Fruit fly (Drosophila melanogaster) whole organism, embryonic: ENCODE measurements around the gene corolla.

ENCODE experiments used
- ATbp ChIP-seq: fragments of 200-800 bp; sonication (Bioruptor generic); optimal IDR thresholded peaks from 2 replicates; lab custom pipeline; 2017; ENCODE audit warnings: missing biosample characterization, mild to moderate bottlenecking, missing genetic modification characterization, missing genetic modification reagents
- Abd-B ChIP-seq: fragments of 200-800 bp; sonication (Bioruptor generic); optimal IDR thresholded peaks from 2 replicates; lab custom pipeline; 2018; ENCODE audit warnings: missing biosample characterization, mild to moderate bottlenecking, missing genetic modification characterization, moderate library complexity
- CG10979 ChIP-seq: fragments of 200-800 bp; sonication (Bioruptor generic); optimal IDR thresholded peaks from 2 replicates; lab custom pipeline; 2018; ENCODE audit warnings: missing biosample characterization, mild to moderate bottlenecking, missing genetic modification characterization, moderate library complexity
- CG12104 ChIP-seq: fragments of 200-800 bp; sonication (Bioruptor generic); optimal IDR thresholded peaks from 3 replicates; lab custom pipeline; 2016; ENCODE audit warnings: missing biosample characterization, missing genetic modification characterization
- CG13287 ChIP-seq: fragments of 200-800 bp; sonication (Bioruptor generic); IDR thresholded peaks from 2 replicates; pipeline ENCODE4 v1.3.6; 2022; ENCODE audit warnings: missing biosample characterization, missing genetic modification characterization; ENCODE audit not compliant: partially characterized antibody
- CG14667 ChIP-seq: fragments of 200-800 bp; sonication (Bioruptor generic); IDR thresholded peaks from 2 replicates; pipeline ENCODE4 v1.3.6; 2022; ENCODE audit warnings: missing biosample characterization, missing genetic modification characterization
- CG17361 ChIP-seq: fragments of 200-800 bp; sonication (Bioruptor generic); IDR thresholded peaks from 3 replicates; pipeline ENCODE4 v1.3.6; 2022; ENCODE audit warnings: missing biosample characterization, missing genetic modification characterization
- CG2199 ChIP-seq: fragments of 200-800 bp; sonication (Bioruptor generic); IDR thresholded peaks from 3 replicates; pipeline ENCODE4 v1.3.6; 2022; ENCODE audit warnings: missing biosample characterization, missing genetic modification characterization
- CG3163 ChIP-seq: fragments of 200-800 bp; sonication (Bioruptor generic); optimal IDR thresholded peaks from 3 replicates; lab custom pipeline; 2016; ENCODE audit warnings: missing biosample characterization, missing genetic modification characterization
- CG3281 ChIP-seq: fragments of 200-800 bp; sonication (Bioruptor generic); optimal IDR thresholded peaks from 3 replicates; lab custom pipeline; 2017; ENCODE audit warnings: missing biosample characterization, mild to moderate bottlenecking, missing genetic modification characterization
- CG34224 ChIP-seq: fragments of 200-800 bp; sonication (Bioruptor generic); IDR thresholded peaks from 3 replicates; pipeline ENCODE4 v1.3.6; 2022; ENCODE audit warnings: missing biosample characterization, missing genetic modification characterization; ENCODE audit not compliant: partially characterized antibody
- CG3847 ChIP-seq: fragments of 200-800 bp; sonication (Bioruptor generic); IDR thresholded peaks from 2 replicates; pipeline ENCODE4 v1.3.6; 2022; ENCODE audit warnings: missing biosample characterization, missing genetic modification characterization
- CG6765 ChIP-seq: fragments of 200-800 bp; sonication (Bioruptor generic); optimal IDR thresholded peaks from 3 replicates; lab custom pipeline; 2017; ENCODE audit warnings: missing biosample characterization, mild to moderate bottlenecking, missing genetic modification characterization
- CG6791 ChIP-seq: fragments of 200-800 bp; sonication (Bioruptor generic); IDR thresholded peaks from 3 replicates; pipeline ENCODE4 v1.3.6; 2022; ENCODE audit warnings: missing biosample characterization, missing genetic modification characterization; ENCODE audit not compliant: partially characterized antibody
- CG7745 ChIP-seq: fragments of 200-800 bp; sonication (Bioruptor generic); optimal IDR thresholded peaks from 2 replicates; lab custom pipeline; 2018; ENCODE audit warnings: missing biosample characterization, mild to moderate bottlenecking, missing genetic modification characterization, moderate library complexity
- CG7987 ChIP-seq: fragments of 200-800 bp; sonication (Bioruptor generic); optimal IDR thresholded peaks from 2 replicates; lab custom pipeline; 2018; ENCODE audit warnings: missing biosample characterization, mild to moderate bottlenecking, missing genetic modification characterization, moderate library complexity
- CG8388 ChIP-seq: fragments of 200-800 bp; sonication (Bioruptor generic); optimal IDR thresholded peaks from 2 replicates; lab custom pipeline; 2019; ENCODE audit warnings: missing biosample characterization, mild to moderate bottlenecking, missing genetic modification characterization, moderate library complexity
- CG9727 ChIP-seq: fragments of 200-800 bp; sonication (Bioruptor generic); optimal IDR thresholded peaks from 3 replicates; lab custom pipeline; 2017; ENCODE audit warnings: missing biosample characterization, mild to moderate bottlenecking, missing genetic modification characterization
- CoRest ChIP-seq: fragments of 200-800 bp; sonication (Bioruptor generic); optimal IDR thresholded peaks from 3 replicates; lab custom pipeline; 2018; ENCODE audit warnings: missing biosample characterization, mild to moderate bottlenecking, missing genetic modification characterization, moderate library complexity
- D ChIP-seq, 2 experiments: fragments of 200-800 bp in 1 of 2; fragments of >200 bp in 1 of 2; sonication (Bioruptor generic) in 1 of 2; optimal IDR thresholded peaks; 2 replicates in 1 of 2; 3 replicates in 1 of 2; lab custom pipeline; 2017; ENCODE audit warnings: mild to moderate bottlenecking in 1 of 2, missing biosample characterization in 1 of 2, missing genetic modification characterization in 1 of 2, missing genetic modification reagents in 1 of 2
- Dll ChIP-seq: fragments of 200-800 bp; sonication (Bioruptor generic); IDR thresholded peaks from 4 replicates; pipeline ENCODE4 v1.3.6; 2022; ENCODE audit warnings: missing biosample characterization, missing genetic modification characterization; ENCODE audit not compliant: partially characterized antibody
- E2f2 ChIP-seq: fragments of 200-800 bp; sonication (Bioruptor generic); IDR thresholded peaks from 2 replicates; pipeline ENCODE4 v1.3.6; 2022; ENCODE audit warnings: missing biosample characterization, missing genetic modification characterization
- HLH4C ChIP-seq: fragments of 200-800 bp; sonication (Bioruptor generic); IDR thresholded peaks from 3 replicates; pipeline ENCODE4 v1.3.6; 2022; ENCODE audit warnings: missing biosample characterization, missing genetic modification characterization; ENCODE audit not compliant: partially characterized antibody
- HLHmδ ChIP-seq: fragments of 200-800 bp; sonication (Bioruptor generic); optimal IDR thresholded peaks from 2 replicates; lab custom pipeline; 2018; ENCODE audit warnings: missing biosample characterization, mild to moderate bottlenecking, missing genetic modification characterization, moderate library complexity
- MESR4 ChIP-seq: fragments of 200-800 bp; sonication (Bioruptor generic); optimal IDR thresholded peaks from 2 replicates; lab custom pipeline; 2018; ENCODE audit warnings: missing biosample characterization, mild to moderate bottlenecking, missing genetic modification characterization, moderate library complexity
- Mes4 ChIP-seq: fragments of 200-800 bp; sonication (Bioruptor generic); optimal IDR thresholded peaks from 2 replicates; lab custom pipeline; 2016; ENCODE audit warnings: missing biosample characterization, missing genetic modification characterization
- NK7.1 ChIP-seq: fragments of 200-800 bp; sonication (Bioruptor generic); optimal IDR thresholded peaks from 3 replicates; lab custom pipeline; 2016; ENCODE audit warnings: missing biosample characterization, missing genetic modification characterization
- Ravus ChIP-seq: fragments of 200-800 bp; sonication (Bioruptor generic); IDR thresholded peaks from 2 replicates; pipeline ENCODE4 v1.3.6; 2022; ENCODE audit warnings: missing biosample characterization, missing genetic modification characterization
- Taf1 ChIP-seq: fragments of 200-800 bp; sonication (Bioruptor generic); IDR thresholded peaks from 2 replicates; pipeline ENCODE4 v1.3.6; 2022; ENCODE audit warnings: missing biosample characterization, missing genetic modification characterization
- Usf ChIP-seq: fragments of 200-800 bp; sonication (Bioruptor generic); optimal IDR thresholded peaks from 2 replicates; lab custom pipeline; 2017; ENCODE audit warnings: missing genotype, missing biosample characterization, missing genetic modification characterization
- Xrp1 ChIP-seq: fragments of 200-800 bp; sonication (Bioruptor generic); IDR thresholded peaks from 2 replicates; pipeline ENCODE4 v1.3.6; 2022; ENCODE audit warnings: missing biosample characterization, missing genetic modification characterization
- amos ChIP-seq: fragments of 200-800 bp; sonication (Bioruptor generic); IDR thresholded peaks from 2 replicates; pipeline ENCODE4 v1.3.6; 2022; ENCODE audit warnings: missing biosample characterization, missing genetic modification characterization; ENCODE audit not compliant: partially characterized antibody
- ash1 ChIP-seq: fragments of 200-800 bp; sonication (Bioruptor generic); optimal IDR thresholded peaks from 2 replicates; lab custom pipeline; 2018; ENCODE audit warnings: missing biosample characterization, mild to moderate bottlenecking, missing genetic modification characterization
- bigmax ChIP-seq: fragments of 200-800 bp; sonication (Bioruptor generic); optimal IDR thresholded peaks from 2 replicates; lab custom pipeline; 2018; ENCODE audit warnings: missing biosample characterization, mild to moderate bottlenecking, missing genetic modification characterization
- da ChIP-seq: fragments of 200-800 bp; sonication (Bioruptor generic); optimal IDR thresholded peaks from 2 replicates; lab custom pipeline; 2016; ENCODE audit warnings: missing biosample characterization, missing genetic modification characterization
- esg ChIP-seq: fragments of 200-800 bp; sonication (Bioruptor generic); conservative IDR thresholded peaks from 2 replicates; pipeline ENCODE4 v1.3.6; 2022; ENCODE audit warnings: missing biosample characterization, missing genetic modification characterization
- ham ChIP-seq: fragments of 200-800 bp; sonication (Bioruptor generic); IDR thresholded peaks from 2 replicates; pipeline ENCODE4 v1.3.6; 2022; ENCODE audit warnings: missing biosample characterization, missing genetic modification characterization
- hth ChIP-seq: fragments of >200 bp; optimal IDR thresholded peaks from 2 replicates; lab custom pipeline; 2017; ENCODE audit warnings: inconsistent platforms
- inv ChIP-seq: fragments of 200-800 bp; sonication (Bioruptor generic); IDR thresholded peaks from 2 replicates; pipeline ENCODE4 v1.3.6; 2022; ENCODE audit warnings: missing biosample characterization, missing genetic modification characterization; ENCODE audit not compliant: partially characterized antibody
- org-1 ChIP-seq: fragments of 200-800 bp; sonication (Bioruptor generic); optimal IDR thresholded peaks from 2 replicates; lab custom pipeline; 2017; ENCODE audit warnings: missing biosample characterization, missing genetic modification characterization
- psq ChIP-seq: fragments of 200-800 bp; sonication (Bioruptor generic); optimal IDR thresholded peaks from 2 replicates; lab custom pipeline; 2017; ENCODE audit warnings: missing biosample characterization, missing genetic modification characterization
- ro ChIP-seq: fragments of 200-800 bp; sonication (Bioruptor generic); IDR thresholded peaks from 2 replicates; pipeline ENCODE4 v1.3.6; 2022; ENCODE audit warnings: missing biosample characterization, missing genetic modification characterization
- sc ChIP-seq, 3 experiments: fragments of >200 bp in 2 of 3; fragments of 200-800 bp in 1 of 3; sonication (Bioruptor generic) in 1 of 3; optimal IDR thresholded peaks; 2 replicates in 2 of 3; 3 replicates in 1 of 3; lab custom pipeline; 2017; ENCODE audit warnings: mild to moderate bottlenecking in 1 of 3, missing biosample characterization in 1 of 3, missing genetic modification characterization in 1 of 3, missing genetic modification reagents in 1 of 3
- sens ChIP-seq: fragments of 200-800 bp; sonication (Bioruptor generic); peaks from one replicate; lab custom pipeline; 2016; ENCODE audit warnings: missing biosample characterization, missing genetic modification characterization
- slbo ChIP-seq: fragments of 200-800 bp; sonication (Bioruptor generic); IDR thresholded peaks from 2 replicates; pipeline ENCODE4 v1.3.6; 2022; ENCODE audit warnings: missing biosample characterization, missing genetic modification characterization
- slou ChIP-seq: fragments of 200-800 bp; sonication (Bioruptor generic); optimal IDR thresholded peaks from 3 replicates; lab custom pipeline; 2016; ENCODE audit warnings: missing biosample characterization, missing genetic modification characterization
- tna ChIP-seq: fragments of 200-800 bp; sonication (Bioruptor generic); IDR thresholded peaks from 2 replicates; pipeline ENCODE4 v1.3.6; 2022; ENCODE audit warnings: missing biosample characterization, missing genetic modification characterization; ENCODE audit not compliant: partially characterized antibody
- unpg ChIP-seq: fragments of 200-800 bp; sonication (Bioruptor generic); optimal IDR thresholded peaks from 3 replicates; lab custom pipeline; 2018; ENCODE audit warnings: missing biosample characterization, mild to moderate bottlenecking, missing genetic modification characterization, moderate library complexity
- vfl ChIP-seq: fragments of 200-800 bp; sonication (Bioruptor generic); optimal IDR thresholded peaks from 2 replicates; lab custom pipeline; 2016; ENCODE audit warnings: missing biosample characterization, missing genetic modification characterization
- zfh1 ChIP-seq: fragments of 200-800 bp; sonication (Bioruptor generic); IDR thresholded peaks from 3 replicates; pipeline ENCODE4 v1.3.6; 2022; ENCODE audit warnings: missing biosample characterization, missing genetic modification characterization

Gene corolla

dm6 chrX:17595822-17596221 is 36.0 kb downstream of the corolla start (continued):
- TF ChIP-seq org-1 (GFP tag; lab: Kevin White, UChicago): peak; percentile 34
- peak; percentile 57 for TF ChIP-seq CG6765 (GFP tag; lab: Kevin White, UChicago)
- no peak for TF ChIP-seq da (GFP tag; lab: Kevin White, UChicago)
- peak; percentile 55 for TF ChIP-seq vfl (GFP tag; lab: Kevin White, UChicago)
- peak; percentile 12 for TF ChIP-seq CG7987
- TF ChIP-seq CG3281 (GFP tag; lab: Kevin White, UChicago): peak; percentile 85
- TF ChIP-seq slbo: peak; percentile 93
- TF ChIP-seq CG34224 (GFP tag; lab: Robert Waterston, UW): no peak
- TF ChIP-seq psq (GFP tag; lab: Kevin White, UChicago): no peak
- TF ChIP-seq ham: no peak
- no peak for TF ChIP-seq Dll
- TF ChIP-seq CG3847: peak; percentile 84
- peak; percentile 86 for TF ChIP-seq sens
- peak; percentile 86 for TF ChIP-seq Xrp1 (GFP tag; lab: Robert Waterston, UW)
- TF ChIP-seq amos (GFP tag; lab: Robert Waterston, UW): no peak
- TF ChIP-seq hth (lab: Kevin White, UChicago): no peak
- no peak for TF ChIP-seq Mes4 (GFP tag; lab: Kevin White, UChicago)
- TF ChIP-seq Taf1 (GFP tag; lab: Robert Waterston, UW): peak; percentile 75
- no peak for TF ChIP-seq sc (optimal IDR thresholded peaks at IDR 0.05; lab: Kevin White, UChicago)
- peak; percentile 32 for TF ChIP-seq sc (GFP tag; optimal IDR thresholded peaks at IDR 0.05; lab: Kevin White, UChicago)
- TF ChIP-seq slou (GFP tag; lab: Kevin White, UChicago): peak; percentile 50
- no peak for TF ChIP-seq HLHmδ (GFP tag; lab: Kevin White, UChicago)
- no peak for TF ChIP-seq HLH4C (GFP tag; lab: Robert Waterston, UW)
- peak; percentile 69 for TF ChIP-seq Ravus (GFP tag; lab: Robert Waterston, UW)
- TF ChIP-seq CG7745 (tag; lab: Kevin White, UChicago): no peak
- no peak for TF ChIP-seq CG3163 (GFP tag; lab: Kevin White, UChicago)
- TF ChIP-seq CG10979 (tag; lab: Kevin White, UChicago): peak; percentile 65
- TF ChIP-seq CG2199 (GFP tag; lab: Robert Waterston, UW): no peak
- peak; percentile 71 for TF ChIP-seq unpg (GFP tag; lab: Kevin White, UChicago)
- TF ChIP-seq CG17361 (GFP tag; lab: Robert Waterston, UW): peak; percentile 75
- peak; percentile 23 for TF ChIP-seq Usf (GFP tag; lab: Kevin White, UChicago)
- peak; percentile 55 for TF ChIP-seq CG14667 (GFP tag; lab: Robert Waterston, UW)
- TF ChIP-seq CG13287 (GFP tag; lab: Robert Waterston, UW): no peak
- peak; percentile 54 for TF ChIP-seq CG8388 (GFP tag; lab: Kevin White, UChicago)
- no peak for TF ChIP-seq NK7.1 (GFP tag; lab: Kevin White, UChicago)
- TF ChIP-seq ash1 (GFP tag; lab: Kevin White, UChicago): no peak
- TF ChIP-seq E2f2 (GFP tag; lab: Robert Waterston, UW): peak; percentile 60
- no peak for TF ChIP-seq inv (GFP tag; lab: Robert Waterston, UW)
- peak; percentile 44; the same call in 1 of the 2 replicates for TF ChIP-seq ro (GFP tag; lab: Robert Waterston, UW)
- no peak for TF ChIP-seq bigmax (GFP tag; lab: Kevin White, UChicago)
- TF ChIP-seq zfh1 (GFP tag; lab: Robert Waterston, UW): peak; percentile 82
- TF ChIP-seq CG6791 (GFP tag; lab: Robert Waterston, UW): no peak
- TF ChIP-seq D (optimal IDR thresholded peaks at IDR 0.05; lab: Kevin White, UChicago): no peak
- peak; percentile 54 for TF ChIP-seq D (GFP tag; optimal IDR thresholded peaks at IDR 0.05; lab: Kevin White, UChicago)
- TF ChIP-seq CG9727 (GFP tag; lab: Kevin White, UChicago): peak; percentile 80
- no peak for TF ChIP-seq tna
- TF ChIP-seq ATbp (GFP tag; lab: Kevin White, UChicago): peak; percentile 52
- peak; percentile 47 for TF ChIP-seq CG12104
- TF ChIP-seq Abd-B (GFP tag; lab: Kevin White, UChicago): peak; percentile 74
- peak; percentile 77 for TF ChIP-seq CoRest (tag; lab: Kevin White, UChicago)
- TF ChIP-seq esg: peak; percentile 81
- no peak for TF ChIP-seq MESR4 (GFP tag; lab: Kevin White, UChicago)
